Fruit fly (Drosophila melanogaster): ENCODE results near the gene KrT95D.

The KrT95D gene

dm6 chr3R:23996224-23996623 is 35.4 kb downstream of the KrT95D start, which contains the start of gene LSm3 (continued):
- TF ChIP-seq CoRest (tag; optimal IDR thresholded peaks at IDR 0.05) (peak; percentile 47), CG2116 (GFP tag; optimal IDR thresholded peaks at IDR 0.05) (peak; percentile 48), CG17186 (GFP tag; optimal IDR thresholded peaks at IDR 0.05) (peak; percentile 99), Elba2 (GFP tag; optimal IDR thresholded peaks at IDR 0.05) (no peak)

- TF ChIP-seq CG13123 (GFP tag; optimal IDR thresholded peaks at IDR 0.05) (no peak), CG9609 (GFP tag; optimal IDR thresholded peaks at IDR 0.05) (no peak), Hand (GFP tag; optimal IDR thresholded peaks at IDR 0.05) (no peak), CG6654 (GFP tag; optimal IDR thresholded peaks at IDR 0.05) (no peak), org-1 (GFP tag; optimal IDR thresholded peaks at IDR 0.05) (no peak), CG9876 (GFP tag; optimal IDR thresholded peaks at IDR 0.05) (no peak), MESR4 (GFP tag; optimal IDR thresholded peaks at IDR 0.05) (peak; percentile 4), mirr (GFP tag; optimal IDR thresholded peaks at IDR 0.05) (no peak), CkIIα-i1 (GFP tag; IDR thresholded peaks at IDR 0.05) (no peak), HLH3B (GFP tag; IDR thresholded peaks at IDR 0.05) (no peak), nau (GFP tag; optimal IDR thresholded peaks at IDR 0.05) (no peak), YL-1 (GFP tag; optimal IDR thresholded peaks at IDR 0.05) (no peak), Antp (GFP tag; optimal IDR thresholded peaks at IDR 0.05) (no peak), CG4730 (GFP tag; IDR thresholded peaks at IDR 0.05) (no peak), CG14050 (GFP tag; IDR thresholded peaks at IDR 0.05) (no peak), Nf-YB (GFP tag; optimal IDR thresholded peaks at IDR 0.05) (no peak), CG5180 (GFP tag; optimal IDR thresholded peaks at IDR 0.05) (no peak), ATbp (GFP tag; optimal IDR thresholded peaks at IDR 0.05) (no peak), Asciz (GFP tag; optimal IDR thresholded peaks at IDR 0.05) (no peak), CG8765 (GFP tag; IDR thresholded peaks at IDR 0.05) (no peak), gem (tag; optimal IDR thresholded peaks at IDR 0.05) (no peak), CHES-1-like (GFP tag; optimal IDR thresholded peaks at IDR 0.05) (no peak), mld (GFP tag; IDR thresholded peaks at IDR 0.05; ENCODE audit: partially characterized antibody) (no peak), phol (tag; optimal IDR thresholded peaks at IDR 0.05) (no peak), HLHmδ (GFP tag; optimal IDR thresholded peaks at IDR 0.05) (no peak), CG43689 (GFP tag; IDR thresholded peaks at IDR 0.05) (no peak), Pdp1 (GFP tag; optimal IDR thresholded peaks at IDR 0.05) (no peak), Adf1 (GFP tag; IDR thresholded peaks at IDR 0.05) (no peak), Optix (GFP tag; IDR thresholded peaks at IDR 0.05) (no peak), CG11696 (GFP tag; IDR thresholded peaks at IDR 0.05) (no peak), CG14667 (GFP tag; IDR thresholded peaks at IDR 0.05) (no peak), lbe (GFP tag; optimal IDR thresholded peaks at IDR 0.05) (no peak), CG10654 (GFP tag; optimal IDR thresholded peaks at IDR 0.05) (no peak), sd (tag; optimal IDR thresholded peaks at IDR 0.05) (no peak), jumu (GFP tag; optimal IDR thresholded peaks at IDR 0.05) (no peak), BtbVII (GFP tag; optimal IDR thresholded peaks at IDR 0.05) (no peak), Opbp (GFP tag; IDR thresholded peaks at IDR 0.05; ENCODE audit: partially characterized antibody) (0 out of 3 replicates have a peak, but pooled peaks have one; percentile 39), slou (GFP tag; optimal IDR thresholded peaks at IDR 0.05) (no peak), CG2116 (GFP tag; optimal IDR thresholded peaks at IDR 0.05) (peak; percentile 19), chn (GFP tag; optimal IDR thresholded peaks at IDR 0.05) (no peak), Gsc (GFP tag; IDR thresholded peaks at IDR 0.05) (no peak), ara (GFP tag; IDR thresholded peaks at IDR 0.05) (no peak), sob (GFP tag; IDR thresholded peaks at IDR 0.05) (no peak), usp (GFP tag; optimal IDR thresholded peaks at IDR 0.05) (no peak), pita (GFP tag; optimal IDR thresholded peaks at IDR 0.05) (no peak), CG10462 (GFP tag; optimal IDR thresholded peaks at IDR 0.05) (no peak), Six4 (GFP tag; optimal IDR thresholded peaks at IDR 0.05) (no peak)
Observed at dm6 chr3R:23995460-23995859, 36.2 kb downstream of the KrT95D start, which contains the start of gene CG33108. TSS of gene CG33108 (plus strand) at chr3R:23995659.

Measured in whole organism, embryonic.